Worm (Caenorhabditis elegans): ENCODE measurements around the gene his-62.

DNA sequence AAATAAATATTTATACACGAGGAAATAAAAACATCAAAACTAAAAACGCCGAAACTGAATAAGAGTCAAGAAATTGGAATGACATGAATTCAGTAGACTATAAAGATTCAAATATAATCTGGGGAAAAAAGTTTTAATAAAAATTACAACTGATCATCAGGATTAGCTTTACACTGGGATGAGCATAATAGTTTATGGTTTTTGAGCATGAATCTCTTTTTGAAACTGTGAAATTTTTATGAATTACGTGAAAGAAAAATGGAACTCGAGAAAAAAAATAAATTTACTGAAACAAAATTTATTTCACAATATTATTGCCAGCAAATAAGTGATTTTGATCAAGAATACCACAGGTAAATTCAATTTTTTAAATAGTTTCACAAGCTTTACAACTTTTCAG is 38.8 kb upstream of the his-62 start, which contains the start of gene B0496.2:
- TF ChIP-seq lin-13 (GFP tag; optimal IDR thresholded peaks at IDR 0.05) (no peak), zag-1 (tag; optimal IDR thresholded peaks at IDR 0.05) (no peak), nhr-237 (tag; optimal IDR thresholded peaks at IDR 0.05) (no peak), nhr-6 (tag; optimal IDR thresholded peaks at IDR 0.05) (no peak)
